Fruit fly (Drosophila melanogaster) Kc167 (cell line): ENCODE measurements around the gene Ccp84Ac.

Source experiments
- Myc ChIP-seq: fragments of >200 bp; optimal IDR thresholded peaks from 2 replicates; lab custom pipeline; 2017; ENCODE audit warnings: missing external identifiers
- h ChIP-seq: fragments of >200 bp; optimal IDR thresholded peaks from 3 replicates; lab custom pipeline; 2018; ENCODE audit warnings: missing external identifiers
- insv ChIP-seq: fragments of >200 bp; optimal IDR thresholded peaks from 3 replicates; lab custom pipeline; 2018; ENCODE audit warnings: missing external identifiers
- psq ChIP-seq: fragments of >200 bp; optimal IDR thresholded peaks from 2 replicates; lab custom pipeline; 2017; ENCODE audit warnings: missing external identifiers
- ttk ChIP-seq: sonication (Bioruptor generic); optimal IDR thresholded peaks from 2 replicates; lab custom pipeline; 2017; ENCODE audit warnings: missing external identifiers

DNA sequence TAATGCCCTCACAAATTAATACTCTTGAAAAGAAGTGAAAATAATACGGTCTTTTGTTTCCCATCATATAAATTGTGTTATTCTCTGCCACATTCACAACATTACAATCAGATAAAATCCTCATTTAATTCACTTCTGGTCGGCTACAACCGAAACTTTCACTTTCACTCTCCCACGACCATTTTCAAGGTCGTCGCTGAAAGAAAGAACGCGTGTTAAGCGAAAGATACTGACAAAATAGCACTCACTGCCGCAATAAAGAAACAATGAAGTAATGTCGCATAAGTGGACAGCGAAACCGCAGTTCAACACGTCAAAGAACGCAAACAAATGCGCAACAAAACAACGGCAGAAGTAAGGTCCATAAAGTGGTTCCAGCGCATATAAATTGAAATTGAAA is 7.9 kb downstream of the Ccp84Ac start:
- TF ChIP-seq psq (lab: Kevin White, UChicago) (no peak), ttk (lab: Kevin White, UChicago) (no peak), h (no peak), Myc (lab: Kevin White, UChicago) (no peak), insv (no peak)
